Worm (Caenorhabditis elegans) whole organism, late embryonic: ENCODE measurements around the gene grd-14.
"Not testable (repeated sequence)": the region's sequence is repeated elsewhere in the genome, so short reads cannot be mapped to it uniquely, and the experiment has no call there.

Experiments used
- K02D7.2 ChIP-seq: sonication (generic microtip); optimal IDR thresholded peaks from 2 replicates; lab custom pipeline; 2017; ENCODE audit warnings: mild to moderate bottlenecking, missing genetic modification characterization, missing compliant biosample characterization
- K09A11.1 ChIP-seq: sonication (generic microtip); optimal IDR thresholded peaks from 2 replicates; lab custom pipeline; 2017; ENCODE audit warnings: antibody characterized with exemption, mild to moderate bottlenecking, missing genetic modification characterization, missing compliant biosample characterization; ENCODE audit not compliant: insufficient read depth
- T23F11.4 ChIP-seq: fragments of 200-800 bp; sonication (Bioruptor generic); optimal IDR thresholded peaks from 2 replicates; lab custom pipeline; 2018; ENCODE audit warnings: mild to moderate bottlenecking, missing genetic modification characterization, missing compliant biosample characterization
- ahr-1 ChIP-seq: sonication (generic microtip); optimal IDR thresholded peaks from 2 replicates; lab custom pipeline; 2016; ENCODE audit warnings: missing genetic modification characterization, missing compliant biosample characterization
- ama-1 ChIP-seq: fragments of 150-350 bp; optimal IDR thresholded peaks from 2 replicates; lab custom pipeline; 2014
- ceh-14 ChIP-seq: sonication (generic microtip); optimal IDR thresholded peaks from 2 replicates; lab custom pipeline; 2016; ENCODE audit warnings: missing genotype, missing genetic modification characterization, missing compliant biosample characterization
- ceh-18 ChIP-seq: sonication (generic microtip); optimal IDR thresholded peaks from 2 replicates; lab custom pipeline; 2016; ENCODE audit warnings: missing genetic modification characterization, missing compliant biosample characterization
- ceh-19 ChIP-seq: fragments of 200-800 bp; sonication (Bioruptor generic); optimal IDR thresholded peaks from 2 replicates; lab custom pipeline; 2018; ENCODE audit warnings: mild to moderate bottlenecking, missing genetic modification characterization, missing compliant biosample characterization
- ceh-2 ChIP-seq: sonication (generic microtip); optimal IDR thresholded peaks from 2 replicates; lab custom pipeline; 2016; ENCODE audit warnings: missing genotype, missing genetic modification characterization, missing compliant biosample characterization
- ceh-22 ChIP-seq: sonication (generic microtip); optimal IDR thresholded peaks from 2 replicates; lab custom pipeline; 2017; ENCODE audit warnings: missing biosample characterization, missing genetic modification characterization
- ceh-24 ChIP-seq: sonication (generic microtip); optimal IDR thresholded peaks from 2 replicates; lab custom pipeline; 2016; ENCODE audit warnings: mild to moderate bottlenecking, missing genetic modification characterization, missing compliant biosample characterization
- ceh-31 ChIP-seq: sonication (generic microtip); optimal IDR thresholded peaks from 2 replicates; lab custom pipeline; 2016; ENCODE audit warnings: missing genetic modification characterization, missing compliant biosample characterization
- ceh-34 ChIP-seq: sonication (generic microtip); optimal IDR thresholded peaks from 2 replicates; lab custom pipeline; 2016; ENCODE audit warnings: mild to moderate bottlenecking, missing genetic modification characterization, missing compliant biosample characterization
- ceh-48 ChIP-seq: sonication (generic microtip); optimal IDR thresholded peaks from 2 replicates; lab custom pipeline; 2016; ENCODE audit warnings: missing genetic modification characterization, inconsistent platforms, missing compliant biosample characterization
- ceh-6 ChIP-seq: fragments of 200-800 bp; sonication (Bioruptor generic); optimal IDR thresholded peaks from 2 replicates; lab custom pipeline; 2018; ENCODE audit warnings: mild to moderate bottlenecking, missing genetic modification characterization, missing compliant biosample characterization
- ceh-9 ChIP-seq: sonication (generic microtip); optimal IDR thresholded peaks from 2 replicates; lab custom pipeline; 2016; ENCODE audit warnings: mild to moderate bottlenecking, missing genetic modification characterization, inconsistent platforms, missing compliant biosample characterization
- dve-1 ChIP-seq: sonication (generic microtip); optimal IDR thresholded peaks from 2 replicates; lab custom pipeline; 2017; ENCODE audit warnings: antibody characterized with exemption, mild to moderate bottlenecking, missing genetic modification characterization, missing compliant biosample characterization
- elt-2 ChIP-seq: sonication (generic microtip); optimal IDR thresholded peaks from 2 replicates; lab custom pipeline; 2016; ENCODE audit warnings: missing genetic modification reagents, missing genetic modification characterization, missing compliant biosample characterization
- ets-4 ChIP-seq: sonication (generic microtip); optimal IDR thresholded peaks from 2 replicates; lab custom pipeline; 2016; ENCODE audit warnings: missing genetic modification characterization, missing compliant biosample characterization
- eyg-1 ChIP-seq: sonication (generic microtip); optimal IDR thresholded peaks from 2 replicates; lab custom pipeline; 2016; ENCODE audit warnings: missing genotype, missing genetic modification characterization, missing compliant biosample characterization
- fax-1 ChIP-seq: sonication (generic microtip); optimal IDR thresholded peaks from 2 replicates; lab custom pipeline; 2016; ENCODE audit warnings: missing genotype, missing genetic modification characterization, missing compliant biosample characterization
- fkh-10 ChIP-seq: fragments of 150-350 bp; optimal IDR thresholded peaks from 2 replicates; lab custom pipeline; 2014; ENCODE audit warnings: missing biosample characterization, missing genetic modification reagents, missing genetic modification characterization
- fkh-6 ChIP-seq: sonication (generic microtip); optimal IDR thresholded peaks from 2 replicates; lab custom pipeline; 2016; ENCODE audit warnings: missing genetic modification characterization, missing compliant biosample characterization
- gmeb-2 ChIP-seq: sonication (generic microtip); optimal IDR thresholded peaks from 2 replicates; lab custom pipeline; 2016; ENCODE audit warnings: missing genetic modification characterization, inconsistent platforms, missing compliant biosample characterization
- hlh-13 ChIP-seq: fragments of 200-800 bp; sonication (Bioruptor generic); optimal IDR thresholded peaks from 2 replicates; lab custom pipeline; 2018; ENCODE audit warnings: mild to moderate bottlenecking, missing genetic modification characterization, missing compliant biosample characterization
- hlh-15 ChIP-seq: sonication (generic microtip); optimal IDR thresholded peaks from 2 replicates; lab custom pipeline; 2016; ENCODE audit warnings: missing genetic modification characterization, missing compliant biosample characterization
- hlh-6 ChIP-seq: sonication (generic microtip); optimal IDR thresholded peaks from 2 replicates; lab custom pipeline; 2016; ENCODE audit warnings: missing genotype, missing genetic modification characterization, missing compliant biosample characterization
- hlh-8 ChIP-seq: sonication (generic microtip); optimal IDR thresholded peaks from 2 replicates; lab custom pipeline; 2016; ENCODE audit warnings: missing genotype, missing genetic modification characterization, missing compliant biosample characterization
- madf-2 ChIP-seq: sonication (generic microtip); optimal IDR thresholded peaks from 2 replicates; lab custom pipeline; 2017; ENCODE audit warnings: missing genetic modification characterization, missing compliant biosample characterization
- nfya-1 ChIP-seq: sonication (generic microtip); optimal IDR thresholded peaks from 2 replicates; lab custom pipeline; 2017; ENCODE audit warnings: missing genetic modification characterization, mild to moderate bottlenecking, missing compliant biosample characterization, antibody characterized with exemption, moderate library complexity
- nhr-232 ChIP-seq: sonication (generic microtip); optimal IDR thresholded peaks from 2 replicates; lab custom pipeline; 2016; ENCODE audit warnings: missing genetic modification characterization, missing compliant biosample characterization
- pat-9 ChIP-seq: fragments of 200-800 bp; sonication (Bioruptor generic); optimal IDR thresholded peaks from 2 replicates; lab custom pipeline; 2018; ENCODE audit warnings: mild to moderate bottlenecking, missing genetic modification characterization, moderate library complexity, missing compliant biosample characterization
- pax-1 ChIP-seq: fragments of 150-350 bp; optimal IDR thresholded peaks from 2 replicates; lab custom pipeline; 2014; ENCODE audit warnings: missing biosample characterization, missing genetic modification characterization
- pha-4 ChIP-seq: fragments of 150-350 bp; optimal IDR thresholded peaks from 2 replicates; lab custom pipeline; 2018; ENCODE audit warnings: missing biosample characterization, missing genetic modification reagents, missing genetic modification characterization
- pqm-1 ChIP-seq: sonication (generic microtip); optimal IDR thresholded peaks from 2 replicates; lab custom pipeline; 2016; ENCODE audit warnings: missing genetic modification characterization, missing compliant biosample characterization
- ref-2 ChIP-seq: sonication (generic microtip); optimal IDR thresholded peaks from 2 replicates; lab custom pipeline; 2016; ENCODE audit warnings: missing genetic modification characterization, missing compliant biosample characterization
- rnt-1 ChIP-seq: sonication (generic microtip); optimal IDR thresholded peaks from 2 replicates; lab custom pipeline; 2016; ENCODE audit warnings: missing genetic modification characterization, missing compliant biosample characterization
- sdc-2 ChIP-seq: sonication (generic microtip); optimal IDR thresholded peaks from 2 replicates; lab custom pipeline; 2016; ENCODE audit warnings: missing genotype, missing genetic modification characterization, missing compliant biosample characterization
- sox-4 ChIP-seq: sonication (generic microtip); optimal IDR thresholded peaks from 2 replicates; lab custom pipeline; 2017; ENCODE audit warnings: mild to moderate bottlenecking, missing genetic modification characterization, inconsistent platforms, missing compliant biosample characterization
- syd-9 ChIP-seq: sonication (generic microtip); optimal IDR thresholded peaks from 2 replicates; lab custom pipeline; 2016; ENCODE audit warnings: mild to moderate bottlenecking, missing genetic modification characterization, moderate library complexity, missing compliant biosample characterization
- tbx-7 ChIP-seq: sonication (generic microtip); optimal IDR thresholded peaks from 2 replicates; lab custom pipeline; 2016; ENCODE audit warnings: missing genotype, missing genetic modification characterization, missing compliant biosample characterization
- unc-3 ChIP-seq, 2 experiments: fragments of 200-800 bp in 1 of 2; sonication (Bioruptor generic) in 1 of 2; sonication (generic microtip) in 1 of 2; conservative IDR thresholded peaks in 1 of 2; optimal IDR thresholded peaks in 1 of 2; 2 replicates each; pipeline versions ENCODE4 v1.3.6 to Lab custom; 2016 to 2022; ENCODE audit warnings: missing compliant biosample characterization in 2 of 2, missing genetic modification characterization in 2 of 2, missing genetic modification reagents in 1 of 2
- unc-42 ChIP-seq: sonication (generic microtip); optimal IDR thresholded peaks from 2 replicates; lab custom pipeline; 2016; ENCODE audit warnings: missing genotype, missing genetic modification characterization, missing compliant biosample characterization
- unc-55 ChIP-seq: sonication (generic microtip); optimal IDR thresholded peaks from 2 replicates; lab custom pipeline; 2017; ENCODE audit warnings: missing biosample characterization, missing genetic modification reagents, missing genetic modification characterization
- unc-86 ChIP-seq: sonication (generic microtip); optimal IDR thresholded peaks from 2 replicates; lab custom pipeline; 2016; ENCODE audit warnings: missing genetic modification characterization, missing compliant biosample characterization
- zip-5 ChIP-seq: sonication (generic microtip); optimal IDR thresholded peaks from 2 replicates; lab custom pipeline; 2016; ENCODE audit warnings: missing genetic modification characterization, missing compliant biosample characterization
- ztf-16 ChIP-seq: sonication (generic microtip); optimal IDR thresholded peaks from 2 replicates; lab custom pipeline; 2017; ENCODE audit warnings: missing genetic modification characterization, missing compliant biosample characterization

Gene grd-14

ce11 chrX:8538262-8538776 is 38.5 kb downstream of the grd-14 start, which contains the start of the genes nspc-4 and nspc-5:
nspc-4 (minus strand) TSS chrX:8538362.
nspc-5 (plus strand) TSS chrX:8538726.
- TF ChIP-seq ceh-6 (GFP tag; lab: Kevin White, UChicago); ceh-2 (tag; lab: Kevin White, UChicago); hlh-13 (GFP tag; lab: Kevin White, UChicago): not testable (repeated sequence)

ce11 chrX:8541562-8541961 is 41.7 kb downstream of the grd-14 start, which contains the start of gene nspc-7:
nspc-7 (plus strand) TSS chrX:8541862.
- not testable (repeated sequence) for TF ChIP-seq madf-2; unc-3 (GFP tag; conservative IDR thresholded peaks at IDR 0.05; lab: Robert Waterston, UW); unc-3 (tag; optimal IDR thresholded peaks at IDR 0.05; lab: Kevin White, UChicago); ceh-22 (tag; lab: Kevin White, UChicago)
- TF ChIP-seq, all 69 proteins: peak for 0; not testable (repeated sequence) for 69

ce11 chrX:8545971-8546442 is 46.2 kb downstream of the grd-14 start, which contains the start of gene sdha-1:
sdha-1 (minus strand) TSS chrX:8546021.
- TF ChIP-seq sox-4 (tag; lab: Kevin White, UChicago) = no peak
- TF ChIP-seq pat-9 (tag; lab: Kevin White, UChicago) = no peak
- TF ChIP-seq ceh-31 (tag; lab: Kevin White, UChicago) = peak; percentile 76
- TF ChIP-seq dve-1 = no peak
- TF ChIP-seq ceh-6 (GFP tag; lab: Kevin White, UChicago) = no peak
- TF ChIP-seq pax-1 (tag; lab: Kevin White, UChicago) = no peak
- peak; percentile 42 for TF ChIP-seq pqm-1 (tag; lab: Kevin White, UChicago)
- TF ChIP-seq zip-5 (tag; lab: Kevin White, UChicago) = no peak
- no peak for TF ChIP-seq ceh-48 (tag; lab: Kevin White, UChicago)
- peak; percentile 38 for TF ChIP-seq elt-2 (tag; lab: Kevin White, UChicago)
- peak; percentile 48 for TF ChIP-seq nfya-1 (tag; lab: Kevin White, UChicago)
- no peak for TF ChIP-seq sdc-2 (tag; lab: Kevin White, UChicago)
- TF ChIP-seq K02D7.2 (tag; lab: Kevin White, UChicago) = no peak
- no peak for TF ChIP-seq nhr-232 (tag; lab: Kevin White, UChicago)
- no peak for TF ChIP-seq eyg-1 (tag; lab: Kevin White, UChicago)
- no peak for TF ChIP-seq ets-4
- TF ChIP-seq madf-2 = no peak
- TF ChIP-seq tbx-7 = no peak
- TF ChIP-seq gmeb-2 (tag; lab: Kevin White, UChicago) = no peak
- no peak for TF ChIP-seq ahr-1 (tag; lab: Kevin White, UChicago)
- TF ChIP-seq ceh-2 (tag; lab: Kevin White, UChicago) = no peak
- TF ChIP-seq ceh-22 (tag; lab: Kevin White, UChicago) = no peak
- no peak for TF ChIP-seq T23F11.4 (GFP tag; lab: Kevin White, UChicago)
- no peak for TF ChIP-seq fkh-6 (tag; lab: Kevin White, UChicago)
- TF ChIP-seq ztf-16 (tag; lab: Kevin White, UChicago) = no peak
- no peak for TF ChIP-seq unc-86 (tag; lab: Kevin White, UChicago)
- no peak for TF ChIP-seq hlh-6
- no peak for TF ChIP-seq hlh-8 (tag; lab: Kevin White, UChicago)
- TF ChIP-seq K09A11.1 (tag; lab: Kevin White, UChicago) = no peak
- peak; percentile 21 for TF ChIP-seq ceh-19 (GFP tag; lab: Kevin White, UChicago)
- no peak for TF ChIP-seq fax-1 (tag; lab: Kevin White, UChicago)
- TF ChIP-seq ceh-14 = peak; percentile 8
- TF ChIP-seq ama-1 = no peak
- TF ChIP-seq pha-4 (tag; lab: Kevin White, UChicago) = no peak
- TF ChIP-seq unc-55 (GFP tag; lab: Kevin White, UChicago) = no peak
- TF ChIP-seq unc-3 (GFP tag; conservative IDR thresholded peaks at IDR 0.05; lab: Robert Waterston, UW) = no peak
- no peak for TF ChIP-seq unc-3 (tag; optimal IDR thresholded peaks at IDR 0.05; lab: Kevin White, UChicago)
- peak; percentile 25 for TF ChIP-seq ceh-18 (tag; lab: Kevin White, UChicago)
- peak; percentile 41 for TF ChIP-seq ceh-34
- TF ChIP-seq rnt-1 (tag; lab: Kevin White, UChicago) = peak; percentile 23
- TF ChIP-seq syd-9 (tag; lab: Kevin White, UChicago) = no peak
- no peak for TF ChIP-seq ceh-24 (tag; lab: Kevin White, UChicago)
- no peak for TF ChIP-seq hlh-15 (tag; lab: Kevin White, UChicago)
- no peak for TF ChIP-seq ceh-9 (tag; lab: Kevin White, UChicago)
- TF ChIP-seq fkh-10 = no peak
- TF ChIP-seq unc-42 (tag; lab: Kevin White, UChicago) = peak; percentile 34
- TF ChIP-seq ref-2 (tag; lab: Kevin White, UChicago) = peak; percentile 22
